Worm (Caenorhabditis elegans): ENCODE measurements around the gene K10C2.7.
A peak's percentile ranks its signal among the peaks of the same experiment; 100 is the strongest.

K10C2.7 gene

ce11 chrX:6462995-6463462 lies 19.8 kb upstream of the K10C2.7 start, which contains the start of gene C15B12.2:
Gene C15B12.2 (plus strand): TSS chrX:6463412.
- TF ChIP-seq dsc-1 (tag; optimal IDR thresholded peaks at IDR 0.05) (no peak), elt-2 (tag; optimal IDR thresholded peaks at IDR 0.05) (peak; percentile 72)

- TF ChIP-seq efl-1 (optimal IDR thresholded peaks at IDR 0.05), result no peak
- TF ChIP-seq efl-1 (GFP tag; optimal IDR thresholded peaks at IDR 0.05 in 1 of 2), result peak in 1 of 2 experiments; percentile 88
- no peak for TF ChIP-seq alr-1 (tag; optimal IDR thresholded peaks at IDR 0.05; ENCODE audit: borderline replicate concordance)
Measured at ce11 chrX:6462479-6462878, 19.2 kb upstream of the K10C2.7 start.

- TF ChIP-seq jun-1 (tag; optimal IDR thresholded peaks at IDR 0.05) (no peak), C04F5.9 (tag; optimal IDR thresholded peaks at IDR 0.05) (no peak)
Measured at ce11 chrX:6461729-6462128, 18.5 kb upstream of the K10C2.7 start, which contains the start of gene K04E7.1. Gene K04E7.1 (plus strand): TSS chrX:6462029.

ce11 chrX:6460123-6460522 lies 16.9 kb upstream of the K10C2.7 start:
- no peak for TF ChIP-seq grh-1 (GFP tag; IDR thresholded peaks at IDR 0.05)
- TF ChIP-seq ceh-63 (GFP tag; optimal IDR thresholded peaks at IDR 0.05), result no peak
- no peak for TF ChIP-seq nhr-20 (tag; optimal IDR thresholded peaks at IDR 0.05)
- TF ChIP-seq ztf-11 (tag; optimal IDR thresholded peaks at IDR 0.05), result no peak
- TF ChIP-seq zip-4 (GFP tag; optimal IDR thresholded peaks at IDR 0.05), result no peak

ce11 chrX:6458467-6458866 lies 15.2 kb upstream of the K10C2.7 start:
- TF ChIP-seq rnt-1 (tag; optimal IDR thresholded peaks at IDR 0.05), result no peak
- TF ChIP-seq elt-3 (tag; optimal IDR thresholded peaks at IDR 0.05), result no peak
- no peak for TF ChIP-seq hlh-17 (GFP tag; optimal IDR thresholded peaks at IDR 0.05; ENCODE audit: borderline replicate concordance)
- TF ChIP-seq nhr-90 (tag; optimal IDR thresholded peaks at IDR 0.05; ENCODE audit: poor library complexity), result no peak
- TF ChIP-seq C04F5.9 (tag; optimal IDR thresholded peaks at IDR 0.05), result no peak
- TF ChIP-seq nhr-11 (tag; optimal IDR thresholded peaks at IDR 0.05), result no peak
- no peak for TF ChIP-seq ztf-11 (tag; optimal IDR thresholded peaks at IDR 0.05)
- no peak for TF ChIP-seq unc-130 (tag; optimal IDR thresholded peaks at IDR 0.05)
- no peak for TF ChIP-seq pax-3 (tag; optimal IDR thresholded peaks at IDR 0.05)
- TF ChIP-seq dsc-1 (tag; optimal IDR thresholded peaks at IDR 0.05), result no peak
- no peak for TF ChIP-seq efl-1 (optimal IDR thresholded peaks at IDR 0.05)
- TF ChIP-seq efl-1 (GFP tag; optimal IDR thresholded peaks at IDR 0.05 in 1 of 2), result no peak
- no peak for TF ChIP-seq mdl-1 (tag; optimal IDR thresholded peaks at IDR 0.05)
- no peak for TF ChIP-seq Y116A8C.19 (tag; optimal IDR thresholded peaks at IDR 0.05; ENCODE audit: borderline replicate concordance)
- TF ChIP-seq nhr-19 (GFP tag; conservative IDR thresholded peaks at IDR 0.05), result no peak
- TF ChIP-seq snu-23 (GFP tag; optimal IDR thresholded peaks at IDR 0.05), result no peak
- TF ChIP-seq irx-1 (tag; optimal IDR thresholded peaks at IDR 0.05), result no peak
- no peak for TF ChIP-seq aha-1 (tag; optimal IDR thresholded peaks at IDR 0.05)
- no peak for TF ChIP-seq zag-1 (tag; optimal IDR thresholded peaks at IDR 0.05)
- no peak for TF ChIP-seq snpc-4 (tag; optimal IDR thresholded peaks at IDR 0.05)
- TF ChIP-seq F16B12.6 (tag; optimal IDR thresholded peaks at IDR 0.05), result no peak

- no peak for TF ChIP-seq sox-4 (tag; optimal IDR thresholded peaks at IDR 0.05)
- no peak for TF ChIP-seq nhr-237 (tag; optimal IDR thresholded peaks at IDR 0.05)
- no peak for TF ChIP-seq ztf-4 (tag; optimal IDR thresholded peaks at IDR 0.05)
- peak; percentile 60 for TF ChIP-seq elt-2 (tag; optimal IDR thresholded peaks at IDR 0.05)
- TF ChIP-seq mep-1 (tag; optimal IDR thresholded peaks at IDR 0.05), result no peak
- TF ChIP-seq C16A3.4 (tag; optimal IDR thresholded peaks at IDR 0.05), result no peak
- TF ChIP-seq dsc-1 (tag; optimal IDR thresholded peaks at IDR 0.05), result no peak
- TF ChIP-seq nhr-28 (tag; optimal IDR thresholded peaks at IDR 0.05), result no peak
Measured at ce11 chrX:6458001-6458400, 14.7 kb upstream of the K10C2.7 start.

Data from whole organism, L1 larva.